Worm (Caenorhabditis elegans): Measurements from ENCODE around the gene Y57E12B.11.

ce11 chrV:6991771-6992170 lies 42.1 kb upstream of the Y57E12B.11 start, which contains the start of gene nhr-162:
- TF ChIP-seq him-1 (tag; optimal IDR thresholded peaks at IDR 0.05), result no peak
- no peak for TF ChIP-seq dao-5 (tag; optimal IDR thresholded peaks at IDR 0.05)

Measured in whole organism, L4/young adult.